Fruit fly (Drosophila melanogaster): Measurements from ENCODE around the gene CG5676.

DNA sequence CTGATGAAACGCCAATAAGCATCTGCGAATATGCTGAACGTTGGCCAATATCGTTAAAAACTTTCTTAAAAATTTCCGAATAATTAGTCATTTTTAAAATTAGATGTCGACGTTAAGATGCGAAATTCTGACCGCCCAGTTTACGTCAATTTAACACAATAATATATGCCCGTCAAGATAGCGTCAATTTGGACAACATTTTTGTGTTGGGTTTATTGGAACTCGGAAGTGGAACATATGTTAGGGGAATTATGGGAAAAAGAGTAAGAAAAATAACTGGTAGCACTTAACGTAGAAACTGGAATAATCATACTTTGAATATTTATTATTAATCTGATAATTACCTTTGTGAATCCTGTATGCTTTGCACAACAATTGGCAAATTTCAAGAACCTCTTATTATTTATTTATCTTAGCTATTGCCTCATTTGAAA lies at the start of gene CG5676:
- TF ChIP-seq h (GFP tag; optimal IDR thresholded peaks at IDR 0.05) (no peak), GATAd (GFP tag; optimal IDR thresholded peaks at IDR 0.05) (no peak), CG32264 (GFP tag; optimal IDR thresholded peaks at IDR 0.05) (no peak), OdsH (GFP tag; optimal IDR thresholded peaks at IDR 0.05) (no peak), rgr (GFP tag; optimal IDR thresholded peaks at IDR 0.05) (no peak), Sp1 (GFP tag; optimal IDR thresholded peaks at IDR 0.05) (no peak), Vsx2 (GFP tag; optimal IDR thresholded peaks at IDR 0.05; ENCODE audit: partially characterized antibody) (no peak), dsf (GFP tag; optimal IDR thresholded peaks at IDR 0.05; ENCODE audit: borderline replicate concordance) (no peak)

Data from whole organism, wandering third instar larva.